Fruit fly (Drosophila melanogaster) Kc167 (cell line): ENCODE results near the gene Surf6.

Experiments used
- Myc ChIP-seq: fragments of >200 bp; optimal IDR thresholded peaks from 2 replicates; lab custom pipeline; 2017; ENCODE audit warnings: missing external identifiers
- Sin3A ChIP-seq: fragments of >200 bp; optimal IDR thresholded peaks from 2 replicates; lab custom pipeline; 2018; ENCODE audit warnings: missing external identifiers
- h ChIP-seq: fragments of >200 bp; optimal IDR thresholded peaks from 3 replicates; lab custom pipeline; 2018; ENCODE audit warnings: missing external identifiers
- insv ChIP-seq: fragments of >200 bp; optimal IDR thresholded peaks from 3 replicates; lab custom pipeline; 2018; ENCODE audit warnings: missing external identifiers
- psq ChIP-seq: fragments of >200 bp; optimal IDR thresholded peaks from 2 replicates; lab custom pipeline; 2017; ENCODE audit warnings: missing external identifiers
- ttk ChIP-seq: sonication (Bioruptor generic); optimal IDR thresholded peaks from 2 replicates; lab custom pipeline; 2017; ENCODE audit warnings: missing external identifiers

DNA sequence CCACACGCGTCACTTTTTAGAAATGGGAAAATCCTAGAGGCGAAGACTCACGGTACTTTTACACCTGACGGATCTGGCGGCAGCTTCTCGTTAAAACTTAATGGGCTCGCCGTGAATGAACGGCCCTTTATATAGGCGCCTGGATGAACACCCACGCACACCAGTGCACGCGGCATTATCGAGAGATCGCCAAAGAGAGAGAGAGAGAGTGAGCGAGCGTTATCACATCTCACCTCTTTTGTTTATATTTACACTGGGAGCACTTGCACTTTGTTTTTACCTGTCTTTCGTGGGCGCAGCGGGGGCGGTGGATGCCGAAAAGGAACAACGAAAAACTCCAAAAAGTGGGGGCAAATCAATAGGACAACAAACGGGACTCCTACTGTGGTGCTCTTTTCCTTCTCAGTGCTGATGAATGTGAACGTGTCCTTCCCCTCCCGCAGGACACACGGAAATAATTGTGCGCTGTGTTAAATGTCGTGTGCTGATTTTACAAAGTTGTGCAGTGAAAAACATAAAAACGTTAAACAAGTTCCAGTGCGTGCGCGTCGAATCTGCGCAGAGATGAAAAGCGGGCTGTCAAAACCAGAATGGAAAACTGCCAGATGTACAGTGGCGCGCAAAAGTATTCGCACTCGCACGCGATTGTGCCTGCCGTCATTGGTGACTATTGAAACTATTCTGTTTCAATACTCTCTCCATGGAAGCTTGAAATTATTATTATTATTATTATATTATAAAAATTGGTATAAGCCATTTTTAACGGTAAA, 29.4 kb downstream of the Surf6 start, which contains the start of gene Mrp5:
- TF ChIP-seq insv (no peak), Myc (lab: Kevin White, UChicago) (no peak), h (no peak), psq (lab: Kevin White, UChicago) (no peak), Sin3A (lab: Kevin White, UChicago) (no peak), ttk (lab: Kevin White, UChicago) (no peak)
